Worm (Caenorhabditis elegans) whole organism, L2 larva: ENCODE measurements around the gene pqn-80.

ENCODE experiments used
- ama-1 ChIP-seq: fragments of 150-350 bp; optimal IDR thresholded peaks from 2 replicates; lab custom pipeline; 2018; ENCODE audit warnings: inconsistent platforms
- lin-39 ChIP-seq: fragments of 150-350 bp; optimal IDR thresholded peaks from 2 replicates; lab custom pipeline; 2014; ENCODE audit warnings: missing biosample characterization, missing genetic modification reagents, missing genetic modification characterization
- mdl-1 ChIP-seq, 2 experiments: fragments of 150-350 bp in 1 of 2; sonication (generic microtip) in 1 of 2; optimal IDR thresholded peaks; 2 replicates each; lab custom pipeline; 2017; ENCODE audit warnings: missing biosample characterization in 2 of 2, missing genetic modification characterization in 2 of 2
- nhr-11 ChIP-seq: fragments of 150-350 bp; optimal IDR thresholded peaks from 2 replicates; lab custom pipeline; 2014; ENCODE audit warnings: missing biosample characterization, missing genetic modification characterization
- unc-62 ChIP-seq: fragments of 150-350 bp; optimal IDR thresholded peaks from 2 replicates; lab custom pipeline; 2014; ENCODE audit warnings: missing biosample characterization, missing genetic modification reagents, missing genetic modification characterization

DNA sequence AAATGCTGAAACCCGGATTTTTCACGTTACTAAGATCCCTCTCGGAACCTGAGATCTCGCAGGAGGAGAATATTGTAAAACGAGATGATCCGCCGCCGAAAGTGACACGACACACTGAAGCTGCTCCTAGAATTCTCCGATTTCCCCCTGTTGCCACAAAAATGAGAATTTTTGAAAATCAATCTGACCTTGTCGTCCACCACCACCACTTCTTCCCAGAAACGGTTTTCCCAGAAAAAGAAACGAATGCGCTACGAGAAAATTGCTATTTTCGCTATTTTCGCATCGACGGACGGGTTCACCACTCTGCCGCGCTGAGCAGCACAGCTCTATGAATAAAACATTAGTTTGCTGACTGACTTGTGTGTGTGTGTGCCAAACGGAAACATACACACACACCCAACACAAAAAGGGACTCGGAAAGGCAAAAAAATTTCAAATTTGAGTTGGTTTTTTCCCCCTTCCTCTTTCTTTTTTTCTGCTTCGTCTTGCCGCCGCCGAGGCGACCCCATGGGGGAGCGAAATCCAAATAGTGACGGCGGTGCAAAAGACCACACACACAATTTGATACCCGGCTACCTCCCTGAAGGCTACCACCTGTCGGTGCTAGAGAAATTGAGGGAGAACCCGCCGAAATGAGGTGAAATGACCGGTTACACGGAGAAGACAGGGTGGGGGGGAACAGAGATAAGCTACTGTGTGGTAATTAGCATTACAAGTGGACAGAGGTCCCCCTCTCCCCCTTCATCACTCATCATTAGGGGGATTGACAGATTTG lies 13.0 kb upstream of the pqn-80 start:
- no peak for TF ChIP-seq mdl-1 (tag; optimal IDR thresholded peaks at IDR 0.05; lab: Kevin White, UChicago)
- no peak for TF ChIP-seq nhr-11 (tag; lab: Kevin White, UChicago)
- TF ChIP-seq unc-62, result no peak
- peak; percentile 43 for TF ChIP-seq ama-1 (lab: Kevin White, UChicago)
- TF ChIP-seq lin-39, result no peak
